Fruit fly (Drosophila melanogaster) whole organism, pupa: ENCODE data around the gene CG17186.

Experiments
- CG32121 ChIP-seq: fragments of 200-800 bp; sonication (Bioruptor generic); IDR thresholded peaks from 2 replicates; pipeline ENCODE4 v1.3.6; 2022; ENCODE audit warnings: missing biosample characterization, missing genetic modification characterization
- CG9948 ChIP-seq: fragments of 200-800 bp; sonication (Bioruptor generic); optimal IDR thresholded peaks from 2 replicates; lab custom pipeline; 2018; ENCODE audit warnings: missing biosample characterization, mild to moderate bottlenecking, missing genetic modification characterization, moderate library complexity
- Ets98B ChIP-seq: fragments of 200-800 bp; sonication (Bioruptor generic); IDR thresholded peaks from 2 replicates; pipeline ENCODE4 v1.3.6; 2022; ENCODE audit warnings: missing biosample characterization, missing genetic modification characterization

DNA sequence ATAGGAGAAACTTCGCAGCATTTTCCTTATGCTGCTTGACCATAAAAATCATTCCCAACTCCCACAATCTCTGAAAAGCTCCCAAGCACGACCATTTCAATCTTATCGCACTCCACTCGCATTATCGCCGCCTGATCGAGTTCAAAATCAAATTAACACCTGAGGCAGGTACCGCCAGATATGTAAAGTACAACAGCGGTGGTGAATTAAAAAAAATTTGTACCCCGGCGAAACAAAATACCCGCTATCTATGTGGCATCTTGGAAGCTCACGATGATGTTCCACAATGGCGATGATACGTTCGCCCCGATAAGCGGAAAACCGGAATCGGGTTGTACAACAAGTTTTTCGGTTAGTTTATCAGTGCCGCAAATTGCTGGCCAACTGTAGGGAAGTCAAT, 51.0 kb downstream of the CG17186 start:
- TF ChIP-seq CG9948 (tag; lab: Kevin White, UChicago) (no peak), Ets98B (no peak), CG32121 (GFP tag; lab: Robert Waterston, UW) (no peak)
